Worm (Caenorhabditis elegans) whole organism, L2 larva: Measurements from ENCODE around the gene nspc-5.

ENCODE experiments used
- C34F6.9 ChIP-seq: fragments of 150-350 bp; optimal IDR thresholded peaks from 2 replicates; lab custom pipeline; 2014; ENCODE audit warnings: missing biosample characterization, missing genetic modification characterization
- R02D3.7 ChIP-seq: fragments of 150-350 bp; optimal IDR thresholded peaks from 2 replicates; lab custom pipeline; 2014; ENCODE audit warnings: missing biosample characterization, missing genetic modification characterization
- ZK546.5 ChIP-seq: sonication (generic microtip); optimal IDR thresholded peaks from 2 replicates; lab custom pipeline; 2017; ENCODE audit warnings: missing biosample characterization, missing genetic modification characterization
- alr-1 ChIP-seq: fragments of 150-350 bp; optimal IDR thresholded peaks from 2 replicates; lab custom pipeline; 2014; ENCODE audit warnings: missing biosample characterization, missing genetic modification characterization
- aly-2 ChIP-seq: fragments of 150-350 bp; optimal IDR thresholded peaks from 2 replicates; lab custom pipeline; 2014; ENCODE audit warnings: missing biosample characterization, missing genetic modification characterization
- blmp-1 ChIP-seq: sonication (generic microtip); optimal IDR thresholded peaks from 2 replicates; lab custom pipeline; 2017; ENCODE audit warnings: missing genetic modification characterization, mild to moderate bottlenecking, missing compliant biosample characterization, antibody characterized with exemption, moderate library complexity; ENCODE audit not compliant: insufficient read depth
- ceh-16 ChIP-seq: fragments of 150-350 bp; optimal IDR thresholded peaks from 2 replicates; lab custom pipeline; 2014; ENCODE audit warnings: missing biosample characterization, missing genetic modification characterization
- ceh-82 ChIP-seq: fragments of 150-350 bp; optimal IDR thresholded peaks from 2 replicates; lab custom pipeline; 2014; ENCODE audit warnings: missing biosample characterization, missing genetic modification characterization
- dmd-4 ChIP-seq: sonication (generic microtip); optimal IDR thresholded peaks from 2 replicates; lab custom pipeline; 2017; ENCODE audit warnings: missing biosample characterization, missing genetic modification characterization
- egl-27 ChIP-seq: sonication (generic microtip); optimal IDR thresholded peaks from 3 replicates; lab custom pipeline; 2017; ENCODE audit warnings: missing biosample characterization, missing genetic modification reagents, missing genetic modification characterization
- elt-1 ChIP-seq: fragments of 150-350 bp; optimal IDR thresholded peaks from 2 replicates; lab custom pipeline; 2014; ENCODE audit warnings: missing biosample characterization, missing genetic modification characterization
- fos-1 ChIP-seq: fragments of 150-350 bp; optimal IDR thresholded peaks from 2 replicates; lab custom pipeline; 2014; ENCODE audit warnings: missing biosample characterization, missing genetic modification characterization
- lin-11 ChIP-seq: fragments of 150-350 bp; sonication (generic microtip); optimal IDR thresholded peaks from 2 replicates; lab custom pipeline; 2014; ENCODE audit warnings: missing biosample characterization, missing genetic modification characterization, inconsistent platforms, mixed read lengths
- lin-13 ChIP-seq: fragments of 150-350 bp; optimal IDR thresholded peaks from 2 replicates; lab custom pipeline; 2014; ENCODE audit warnings: missing biosample characterization, missing genetic modification reagents, missing genetic modification characterization
- lsy-2 ChIP-seq, 2 experiments: fragments of 150-350 bp in 1 of 2; sonication (generic microtip) in 1 of 2; optimal IDR thresholded peaks; 2 replicates each; lab custom pipeline; 2014 to 2017; ENCODE audit warnings: missing biosample characterization in 2 of 2, missing genetic modification characterization in 2 of 2
- mab-5 ChIP-seq: fragments of 150-350 bp; optimal IDR thresholded peaks from 2 replicates; lab custom pipeline; 2014; ENCODE audit warnings: missing biosample characterization, missing genetic modification characterization
- mdl-1 ChIP-seq, 2 experiments: fragments of 150-350 bp in 1 of 2; sonication (generic microtip) in 1 of 2; optimal IDR thresholded peaks; 2 replicates each; lab custom pipeline; 2017; ENCODE audit warnings: missing biosample characterization in 2 of 2, missing genetic modification characterization in 2 of 2
- nhr-11 ChIP-seq: fragments of 150-350 bp; optimal IDR thresholded peaks from 2 replicates; lab custom pipeline; 2014; ENCODE audit warnings: missing biosample characterization, missing genetic modification characterization
- nhr-12 ChIP-seq: fragments of 150-350 bp; optimal IDR thresholded peaks from 2 replicates; lab custom pipeline; 2014; ENCODE audit warnings: missing biosample characterization, missing genetic modification characterization
- nhr-129 ChIP-seq: fragments of 150-350 bp; optimal IDR thresholded peaks from 2 replicates; lab custom pipeline; 2014; ENCODE audit warnings: missing biosample characterization, missing genetic modification characterization
- nhr-21 ChIP-seq: fragments of 150-350 bp; optimal IDR thresholded peaks from 2 replicates; lab custom pipeline; 2014; ENCODE audit warnings: missing biosample characterization, missing genetic modification characterization
- nhr-23 ChIP-seq: fragments of 150-350 bp; optimal IDR thresholded peaks from 2 replicates; lab custom pipeline; 2014; ENCODE audit warnings: missing biosample characterization, missing genetic modification reagents, missing genetic modification characterization
- nhr-237 ChIP-seq: fragments of 150-350 bp; optimal IDR thresholded peaks from 2 replicates; lab custom pipeline; 2014; ENCODE audit warnings: missing biosample characterization, missing genetic modification characterization
- nhr-25 ChIP-seq: fragments of 150-350 bp; sonication (generic microtip); optimal IDR thresholded peaks from 3 replicates; lab custom pipeline; 2014; ENCODE audit warnings: missing biosample characterization, missing genetic modification characterization
- nhr-6 ChIP-seq: fragments of 150-350 bp; optimal IDR thresholded peaks from 2 replicates; lab custom pipeline; 2014; ENCODE audit warnings: missing biosample characterization, missing genetic modification characterization
- sem-4 ChIP-seq: fragments of 150-350 bp; optimal IDR thresholded peaks from 2 replicates; lab custom pipeline; 2014; ENCODE audit warnings: missing biosample characterization, missing genetic modification reagents, missing genetic modification characterization
- skn-1 ChIP-seq: sonication (generic microtip); optimal IDR thresholded peaks from 2 replicates; lab custom pipeline; 2017; ENCODE audit warnings: missing biosample characterization, missing genetic modification characterization
- sma-9 ChIP-seq, 2 experiments: fragments of 150-350 bp in 1 of 2; sonication (generic microtip) in 1 of 2; optimal IDR thresholded peaks; 2 replicates each; lab custom pipeline; 2014 to 2016; ENCODE audit warnings: missing genetic modification characterization in 2 of 2, mild to moderate bottlenecking in 1 of 2, missing biosample characterization in 1 of 2, missing compliant biosample characterization in 1 of 2, missing genetic modification reagents in 1 of 2, moderate library complexity in 1 of 2
- unc-55 ChIP-seq: fragments of 150-350 bp; sonication (generic microtip); optimal IDR thresholded peaks from 3 replicates; lab custom pipeline; 2014; ENCODE audit warnings: missing biosample characterization, missing genetic modification reagents, missing genetic modification characterization
- zag-1 ChIP-seq: fragments of 150-350 bp; optimal IDR thresholded peaks from 2 replicates; lab custom pipeline; 2014; ENCODE audit warnings: missing biosample characterization, missing genetic modification characterization
- ztf-11 ChIP-seq: sonication (generic microtip); optimal IDR thresholded peaks from 2 replicates; lab custom pipeline; 2017; ENCODE audit warnings: missing biosample characterization, missing genetic modification characterization
- ztf-4 ChIP-seq: fragments of 150-350 bp; optimal IDR thresholded peaks from 2 replicates; lab custom pipeline; 2014; ENCODE audit warnings: missing biosample characterization, missing genetic modification characterization

nspc-5 gene

DNA sequence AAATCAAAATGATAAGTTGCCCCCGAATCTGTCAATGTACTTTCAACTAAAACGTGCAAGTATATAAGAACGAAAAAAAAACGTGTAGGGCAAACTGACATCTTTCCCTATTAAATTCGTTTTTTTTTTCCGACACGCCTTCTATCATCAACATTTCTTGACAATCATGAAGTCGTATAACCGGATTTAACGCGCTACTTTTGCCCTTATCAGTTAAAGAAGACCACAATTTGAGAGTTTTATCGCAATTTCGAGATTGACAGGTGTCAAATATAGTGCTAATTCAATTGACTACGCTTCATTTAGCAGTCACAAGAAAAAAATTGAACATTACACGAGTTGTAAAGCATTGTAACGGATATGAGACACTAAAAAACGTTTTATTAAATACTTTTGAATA lies 28.6 kb downstream of the nspc-5 start:
- TF ChIP-seq skn-1 (tag; lab: Kevin White, UChicago) (no peak), mdl-1 (tag; optimal IDR thresholded peaks at IDR 0.05; lab: Kevin White, UChicago) (no peak), sem-4 (tag; lab: Kevin White, UChicago) (no peak), fos-1 (tag; lab: Kevin White, UChicago) (peak; percentile 80)
- TF ChIP-seq, all 48 proteins: peak for 1

DNA sequence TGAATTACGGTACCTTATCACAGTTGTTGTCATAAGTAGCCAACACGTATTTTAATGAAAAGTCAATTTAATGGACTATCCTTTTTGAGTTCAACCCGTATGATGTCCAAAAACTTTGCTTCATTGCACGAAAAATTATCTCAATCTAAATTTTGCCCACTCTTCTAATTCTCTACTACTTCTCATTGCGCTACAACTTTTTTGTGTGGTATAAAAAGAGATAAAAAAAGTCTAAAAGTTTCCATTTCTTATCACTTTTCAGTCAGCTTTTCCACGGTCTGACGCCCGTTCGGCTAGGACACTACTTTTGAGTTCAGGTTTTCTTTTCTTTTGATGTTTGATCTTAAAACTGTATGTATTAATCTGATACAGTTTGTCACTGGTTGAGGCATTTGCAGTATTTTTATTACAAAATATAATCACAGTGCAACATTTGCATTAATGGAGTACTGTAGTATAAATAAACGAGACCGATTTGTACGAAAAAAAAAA lies 29.3 kb downstream of the nspc-5 start:
- TF ChIP-seq unc-55 (GFP tag; lab: Kevin White, UChicago): no peak
- peak; percentile 30 for TF ChIP-seq fos-1 (tag; lab: Kevin White, UChicago)
- peak; percentile 58 for TF ChIP-seq sma-9 (GFP tag; optimal IDR thresholded peaks at IDR 0.05; lab: Kevin White, UChicago)
- TF ChIP-seq sma-9 (tag; optimal IDR thresholded peaks at IDR 0.05; lab: Kevin White, UChicago): no peak
- TF ChIP-seq, all 48 proteins: peak for 2

DNA sequence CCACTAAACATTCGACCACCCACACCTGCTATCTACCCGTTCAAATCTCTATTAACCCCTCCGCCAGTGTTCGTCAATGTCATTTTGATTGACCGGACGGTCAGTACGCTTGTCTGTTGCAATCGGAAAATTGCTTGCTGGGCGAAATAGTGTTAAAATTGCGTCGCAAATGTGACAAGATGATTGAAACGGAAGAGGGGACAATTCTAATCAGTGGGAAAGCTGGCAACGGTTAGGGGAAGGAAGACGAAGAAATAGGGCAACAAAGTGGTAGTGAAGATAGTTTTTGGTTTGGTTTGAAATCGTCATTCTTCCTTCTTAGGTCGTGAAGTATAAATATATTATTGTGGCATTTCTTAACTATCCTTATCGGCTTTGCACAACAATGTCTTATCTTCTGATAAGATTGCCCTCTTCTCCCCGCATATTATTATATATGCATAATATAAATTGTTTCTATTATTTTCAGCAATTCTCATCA lies 29.9 kb downstream of the nspc-5 start:
- no peak for TF ChIP-seq lin-13 (GFP tag; lab: Kevin White, UChicago)
- peak; percentile 24 for TF ChIP-seq nhr-21 (tag; lab: Kevin White, UChicago)
- TF ChIP-seq fos-1 (tag; lab: Kevin White, UChicago): peak; percentile 61
- peak; percentile 31 for TF ChIP-seq ceh-16 (tag; lab: Kevin White, UChicago)

DNA sequence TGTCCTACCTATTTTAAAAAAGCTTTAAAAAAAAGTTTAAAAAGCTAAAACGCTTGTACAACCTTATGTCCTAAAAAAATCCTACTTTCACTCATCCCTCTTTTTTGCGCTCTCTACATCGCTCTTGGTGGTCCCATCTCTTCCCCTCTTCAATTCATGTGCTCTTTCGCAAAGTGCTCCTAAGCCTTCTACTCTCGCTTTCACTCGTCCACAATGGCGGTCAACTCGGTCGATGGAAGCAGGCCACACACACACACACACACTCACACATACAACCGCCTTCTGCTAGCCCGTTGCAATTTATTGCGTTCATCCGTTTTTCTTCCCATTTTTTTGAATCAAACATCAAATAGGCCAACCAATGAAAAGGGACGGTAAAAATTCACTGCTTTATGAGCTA lies 30.6 kb downstream of the nspc-5 start:
- TF ChIP-seq nhr-129 (tag; lab: Kevin White, UChicago) (peak; percentile 22), ztf-4 (no peak), lsy-2 (tag; optimal IDR thresholded peaks at IDR 0.05; lab: Kevin White, UChicago) (no peak), aly-2 (tag; lab: Kevin White, UChicago) (no peak), fos-1 (tag; lab: Kevin White, UChicago) (no peak), C34F6.9 (peak; percentile 6), unc-55 (GFP tag; lab: Kevin White, UChicago) (peak; percentile 21), mdl-1 (tag; optimal IDR thresholded peaks at IDR 0.05; lab: Kevin White, UChicago) (peak in 1 of 2 experiments; percentile 6)

DNA sequence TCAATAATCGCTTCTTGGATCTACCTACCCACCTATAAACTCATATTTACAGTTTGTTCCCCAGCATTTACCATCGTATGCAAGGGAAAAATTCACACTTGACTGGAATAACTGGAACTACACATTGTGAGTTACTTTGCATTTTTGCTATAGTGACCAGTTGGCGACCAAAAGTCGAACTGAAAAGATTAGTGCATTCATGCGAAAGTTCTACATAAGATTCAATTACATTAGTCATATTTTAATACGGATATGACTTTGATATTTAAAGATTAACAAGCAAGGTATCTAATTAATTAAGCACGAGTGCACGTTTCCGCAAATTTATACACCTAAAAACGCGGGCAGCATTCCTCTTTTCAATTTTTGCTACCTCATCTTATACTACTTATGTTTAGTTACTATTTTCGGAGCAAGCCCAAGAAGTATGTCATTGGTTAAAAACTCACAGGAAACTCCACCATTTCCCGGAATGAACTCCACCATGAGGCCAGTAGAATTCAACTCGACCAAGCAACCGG lies 32.5 kb downstream of the nspc-5 start, which contains the start of gene jmjd-3.1:
TSS of gene jmjd-3.1 (plus strand) at position 51 of the 521 bp plus-strand sequence.
- TF ChIP-seq zag-1 (tag; lab: Kevin White, UChicago): no peak
- TF ChIP-seq nhr-11 (tag; lab: Kevin White, UChicago): no peak
- no peak for TF ChIP-seq alr-1 (tag; lab: Kevin White, UChicago)
- TF ChIP-seq ztf-11 (tag; lab: Kevin White, UChicago): no peak
- TF ChIP-seq ceh-16 (tag; lab: Kevin White, UChicago): no peak
- no peak for TF ChIP-seq fos-1 (tag; lab: Kevin White, UChicago)
- no peak for TF ChIP-seq ceh-82 (tag; lab: Kevin White, UChicago)
- no peak for TF ChIP-seq R02D3.7

DNA sequence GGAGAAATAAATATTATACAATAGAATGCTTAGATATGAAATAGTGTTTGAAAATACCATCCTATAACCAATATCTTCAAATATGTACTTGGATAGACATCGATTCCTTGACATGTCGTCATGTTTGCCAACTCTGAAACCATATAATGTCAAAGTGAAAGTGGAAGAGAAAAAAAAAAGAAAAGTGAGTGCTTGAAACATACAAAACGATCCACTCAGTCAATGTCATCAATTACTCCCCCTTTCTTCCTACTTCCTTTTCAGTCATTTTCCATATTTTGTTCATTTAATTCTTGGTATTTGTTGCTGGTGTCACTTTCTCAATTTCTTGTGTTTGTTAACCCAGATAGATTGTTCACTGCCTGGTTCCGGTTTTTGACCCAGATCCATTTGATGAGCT lies 41.7 kb downstream of the nspc-5 start, which contains the start of gene F18E9.4:
TSS of gene F18E9.4 (plus strand) at position 301 of the 400 bp plus-strand sequence.
- no peak for TF ChIP-seq sma-9 (GFP tag; optimal IDR thresholded peaks at IDR 0.05; lab: Kevin White, UChicago)
- no peak for TF ChIP-seq sma-9 (tag; optimal IDR thresholded peaks at IDR 0.05; lab: Kevin White, UChicago)
- TF ChIP-seq ceh-82 (tag; lab: Kevin White, UChicago): no peak
- no peak for TF ChIP-seq ZK546.5 (tag; lab: Kevin White, UChicago)
- no peak for TF ChIP-seq mab-5
- TF ChIP-seq dmd-4 (tag; lab: Kevin White, UChicago): no peak
- TF ChIP-seq R02D3.7: no peak
- TF ChIP-seq elt-1 (tag; lab: Kevin White, UChicago): no peak
- no peak for TF ChIP-seq fos-1 (tag; lab: Kevin White, UChicago)
- no peak for TF ChIP-seq egl-27 (tag; lab: Kevin White, UChicago)
- TF ChIP-seq nhr-237: no peak
- no peak for TF ChIP-seq lin-11 (tag; lab: Kevin White, UChicago)
- no peak for TF ChIP-seq nhr-12 (tag; lab: Kevin White, UChicago)
- no peak for TF ChIP-seq C34F6.9
- no peak for TF ChIP-seq nhr-6 (tag; lab: Kevin White, UChicago)
- TF ChIP-seq nhr-25: no peak
- TF ChIP-seq nhr-23 (tag; lab: Kevin White, UChicago): no peak
- TF ChIP-seq blmp-1 (tag; lab: Kevin White, UChicago): no peak
- TF ChIP-seq, all 48 proteins: peak for 0
